Fruit fly (Drosophila melanogaster): Measurements from ENCODE around the gene CG13297.

- TF ChIP-seq insv (optimal IDR thresholded peaks at IDR 0.05) (no peak), psq (optimal IDR thresholded peaks at IDR 0.05) (no peak), h (optimal IDR thresholded peaks at IDR 0.05) (no peak), ttk (optimal IDR thresholded peaks at IDR 0.05) (no peak), Myc (optimal IDR thresholded peaks at IDR 0.05) (no peak)
These were observed 17.1 kb downstream of the CG13297 start, which contains the start of gene Cpr65Av for dm6 chr3L:6139924-6140574.
